Fruit fly (Drosophila melanogaster): ENCODE measurements around the gene CycG.

Gene CycG

dm6 chr3R:31627186-31627585, 14.7 kb upstream of the CycG start (continued):
- peak; percentile 55; the same call in 2 of the 3 replicates for TF ChIP-seq CG6163 (GFP tag; IDR thresholded peaks at IDR 0.05)

- no peak for TF ChIP-seq OdsH (GFP tag; optimal IDR thresholded peaks at IDR 0.05)
- TF ChIP-seq CG3032 (tag; optimal IDR thresholded peaks at IDR 0.05): no peak
- no peak for TF ChIP-seq cyc (GFP tag; optimal IDR thresholded peaks at IDR 0.05)
- TF ChIP-seq dsx (GFP tag; optimal IDR thresholded peaks at IDR 0.05; ENCODE audit: poor library complexity, severe bottlenecking): no peak
- TF ChIP-seq CG7368 (GFP tag; optimal IDR thresholded peaks at IDR 0.05): no peak
- TF ChIP-seq CG1621 (tag; optimal IDR thresholded peaks at IDR 0.05): no peak
- no peak for TF ChIP-seq Hr4 (GFP tag; optimal IDR thresholded peaks at IDR 0.05)
- no peak for TF ChIP-seq CG10631 (GFP tag; optimal IDR thresholded peaks at IDR 0.05)
- no peak for TF ChIP-seq CG6276 (GFP tag; optimal IDR thresholded peaks at IDR 0.05)
- TF ChIP-seq Blimp-1 (GFP tag; optimal IDR thresholded peaks at IDR 0.05): no peak
Measured at dm6 chr3R:31626237-31626636, 13.8 kb upstream of the CycG start.

dm6 chr3R:31622648-31623047, 10.2 kb upstream of the CycG start:
- no peak for TF ChIP-seq Hr4 (GFP tag; optimal IDR thresholded peaks at IDR 0.05)

dm6 chr3R:31621814-31622213, 9.3 kb upstream of the CycG start, which contains the start of gene kek6:
Gene kek6, plus strand, starts transcription at chr3R:31622136.
- no peak for TF ChIP-seq CG7368 (GFP tag; optimal IDR thresholded peaks at IDR 0.05)
- no peak for TF ChIP-seq achi (GFP tag; optimal IDR thresholded peaks at IDR 0.05)
- TF ChIP-seq cyc (GFP tag; optimal IDR thresholded peaks at IDR 0.05): no peak
- TF ChIP-seq CG11294 (GFP tag; IDR thresholded peaks at IDR 0.05): no peak
- TF ChIP-seq esn (GFP tag; optimal IDR thresholded peaks at IDR 0.05): no peak
- TF ChIP-seq dac (GFP tag; optimal IDR thresholded peaks at IDR 0.05): no peak
- no peak for TF ChIP-seq Lpt (GFP tag; optimal IDR thresholded peaks at IDR 0.05)
- TF ChIP-seq Sox102F (GFP tag; optimal IDR thresholded peaks at IDR 0.05): no peak
- TF ChIP-seq CG15336 (GFP tag; IDR thresholded peaks at IDR 0.05): no peak
- no peak for TF ChIP-seq CG9139 (GFP tag; optimal IDR thresholded peaks at IDR 0.05)
- no peak for TF ChIP-seq pdm3 (GFP tag; optimal IDR thresholded peaks at IDR 0.05)
- TF ChIP-seq Gug (GFP tag; IDR thresholded peaks at IDR 0.05): no peak
- no peak for TF ChIP-seq acj6 (GFP tag; optimal IDR thresholded peaks at IDR 0.05)

dm6 chr3R:31617801-31618200, 5.3 kb upstream of the CycG start, which contains the start of gene pasha:
Gene pasha, plus strand, starts transcription at chr3R:31617977.
- TF ChIP-seq fkh (GFP tag; optimal IDR thresholded peaks at IDR 0.05) (peak; percentile 44), dsx (GFP tag; optimal IDR thresholded peaks at IDR 0.05; ENCODE audit: poor library complexity, severe bottlenecking) (peak; percentile 13), CG11902 (GFP tag; optimal IDR thresholded peaks at IDR 0.05) (no peak), vri (GFP tag; optimal IDR thresholded peaks at IDR 0.05) (no peak), Hr38 (GFP tag; optimal IDR thresholded peaks at IDR 0.05) (no peak), CG11294 (GFP tag; IDR thresholded peaks at IDR 0.05) (no peak), Sox14 (GFP tag; optimal IDR thresholded peaks at IDR 0.05) (no peak), CG4318 (GFP tag; optimal IDR thresholded peaks at IDR 0.05) (no peak), svp (GFP tag) (no peak)

dm6 chr3R:31616001-31616400, 3.5 kb upstream of the CycG start, which contains the start of the genes Mnat9 and CG1792:
Gene Mnat9, minus strand, starts transcription at chr3R:31616160.
Gene CG1792, plus strand, starts transcription at chr3R:31616303.
- peak; percentile 95 for TF ChIP-seq spab (GFP tag; optimal IDR thresholded peaks at IDR 0.05)
- TF ChIP-seq Sox102F (GFP tag; optimal IDR thresholded peaks at IDR 0.05): peak; percentile 97
- peak; percentile 98 for TF ChIP-seq CG1621 (tag; optimal IDR thresholded peaks at IDR 0.05)
- TF ChIP-seq Eip78C (GFP tag): peak; percentile 100
- peak; percentile 99 for TF ChIP-seq CG3032 (tag; optimal IDR thresholded peaks at IDR 0.05)
- TF ChIP-seq CG8632 (GFP tag; optimal IDR thresholded peaks at IDR 0.05): peak; percentile 98
- TF ChIP-seq achi (GFP tag; optimal IDR thresholded peaks at IDR 0.05): peak; percentile 98
- TF ChIP-seq Ets21C (GFP tag; optimal IDR thresholded peaks at IDR 0.05): peak; percentile 99
- peak; percentile 99 for TF ChIP-seq Sox15 (GFP tag; optimal IDR thresholded peaks at IDR 0.05)
- TF ChIP-seq CG7368 (GFP tag; optimal IDR thresholded peaks at IDR 0.05): peak; percentile 99
- TF ChIP-seq CG15336 (GFP tag; IDR thresholded peaks at IDR 0.05): peak; percentile 98
- TF ChIP-seq CG9139 (GFP tag; optimal IDR thresholded peaks at IDR 0.05): peak; percentile 91
- TF ChIP-seq CG10669 (GFP tag; optimal IDR thresholded peaks at IDR 0.05): peak; percentile 99
- TF ChIP-seq CG8119 (GFP tag; IDR thresholded peaks at IDR 0.05): peak; percentile 98
- peak; percentile 95 for TF ChIP-seq fkh (GFP tag; optimal IDR thresholded peaks at IDR 0.05)
- TF ChIP-seq acj6 (GFP tag; optimal IDR thresholded peaks at IDR 0.05): peak; percentile 99
- peak; percentile 99 for TF ChIP-seq esn (GFP tag; optimal IDR thresholded peaks at IDR 0.05)
- peak; percentile 99 for TF ChIP-seq Smox (GFP tag; optimal IDR thresholded peaks at IDR 0.05)
- peak; percentile 96 for TF ChIP-seq CG6276 (GFP tag; optimal IDR thresholded peaks at IDR 0.05)
- TF ChIP-seq fd85E (GFP tag; optimal IDR thresholded peaks at IDR 0.05): peak; percentile 91
- peak; percentile 99 for TF ChIP-seq CG11294 (GFP tag; IDR thresholded peaks at IDR 0.05)
- peak; percentile 99 for TF ChIP-seq CG32006 (GFP tag; optimal IDR thresholded peaks at IDR 0.05)
- peak; percentile 99 for TF ChIP-seq net (GFP tag; optimal IDR thresholded peaks at IDR 0.05)
- peak; percentile 95 for TF ChIP-seq fd59A (GFP tag; optimal IDR thresholded peaks at IDR 0.05)
- peak; percentile 99 for TF ChIP-seq svp (GFP tag)
